Fruit fly (Drosophila melanogaster) whole organism, wandering third instar larva: ENCODE results near the gene CG9624.

Experiments used
- Myc ChIP-seq: fragments of >200 bp; optimal IDR thresholded peaks from 2 replicates; lab custom pipeline; 2017
- Vsx2 ChIP-seq: fragments of 200-300, 225-300 bp; sonication (Bioruptor generic); optimal IDR thresholded peaks from 2 replicates; lab custom pipeline; 2018; ENCODE audit warnings: missing biosample characterization, missing genetic modification characterization; ENCODE audit not compliant: partially characterized antibody
- dmrt93B ChIP-seq: fragments of 200-800 bp; sonication (Bioruptor generic); optimal IDR thresholded peaks from 2 replicates; lab custom pipeline; 2018; ENCODE audit warnings: missing biosample characterization, mild to moderate bottlenecking, missing genetic modification characterization
- dsf ChIP-seq: sonication (Bioruptor generic); optimal IDR thresholded peaks from 2 replicates; lab custom pipeline; 2016; ENCODE audit warnings: missing biosample characterization, missing genetic modification characterization, borderline replicate concordance
- h ChIP-seq: fragments of 200-800 bp; sonication (Bioruptor generic); optimal IDR thresholded peaks from 3 replicates; lab custom pipeline; 2016; ENCODE audit warnings: missing biosample characterization, mild to moderate bottlenecking, missing genetic modification characterization
- lola ChIP-seq: fragments of >200 bp; optimal IDR thresholded peaks from 2 replicates; lab custom pipeline; 2017; ENCODE audit warnings: missing biosample characterization, missing genetic modification characterization
- pan ChIP-seq: fragments of >200 bp; optimal IDR thresholded peaks from 2 replicates; lab custom pipeline; 2017
- tai ChIP-seq: sonication (Bioruptor generic); optimal IDR thresholded peaks from 2 replicates; lab custom pipeline; 2016; ENCODE audit warnings: missing biosample characterization, missing genetic modification characterization
- usp ChIP-seq: fragments of >200 bp; optimal IDR thresholded peaks from 2 replicates; lab custom pipeline; 2017; ENCODE audit warnings: missing biosample characterization, missing genetic modification characterization

Gene CG9624

dm6 chr3R:14214776-14215175, 14.2 kb downstream of the CG9624 start, which contains the start of gene Dop1R1:
TSS of gene Dop1R1 (minus strand) at chr3R:14214810.
- no peak for TF ChIP-seq usp (GFP tag; lab: Kevin White, UChicago)
- TF ChIP-seq Myc = no peak
- TF ChIP-seq lola (GFP tag; lab: Kevin White, UChicago) = no peak
- TF ChIP-seq dmrt93B (GFP tag; lab: Kevin White, UChicago) = no peak
- TF ChIP-seq pan (lab: Kevin White, UChicago) = no peak
- TF ChIP-seq tai (GFP tag; lab: Kevin White, UChicago) = no peak
- TF ChIP-seq h (GFP tag; lab: Kevin White, UChicago) = no peak
- TF ChIP-seq dsf (GFP tag; lab: Kevin White, UChicago) = no peak
- TF ChIP-seq Vsx2 (GFP tag; lab: Kevin White, UChicago) = no peak
- TF ChIP-seq, all 38 proteins: peak for 0
